Fruit fly (Drosophila melanogaster): ENCODE results near the gene zpg.
A peak's percentile ranks its signal among the peaks of the same experiment; 100 is the strongest.

Gene zpg

DNA sequence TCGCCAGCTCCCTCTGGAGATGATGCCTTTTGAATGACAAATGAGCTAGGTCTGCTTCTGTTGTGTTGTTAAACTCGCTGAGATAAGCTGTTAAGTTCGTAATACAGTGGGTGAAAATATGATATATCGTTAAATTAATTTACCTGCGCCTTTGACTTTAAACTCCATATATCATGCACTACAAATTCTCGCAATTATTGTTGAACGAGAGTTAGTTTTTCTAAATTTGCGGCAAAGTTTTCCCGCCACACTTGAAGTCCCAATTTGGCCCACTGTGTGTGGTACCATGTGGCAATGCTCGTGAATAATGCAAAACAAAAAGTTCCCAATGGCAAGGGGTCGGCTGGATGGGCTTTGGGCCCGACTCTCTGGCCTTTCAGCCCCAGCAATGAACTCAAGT is 29.1 kb downstream of the zpg start (continued):
- TF ChIP-seq CG12744 (GFP tag; optimal IDR thresholded peaks at IDR 0.05) (peak; percentile 3), Mad (GFP tag; optimal IDR thresholded peaks at IDR 0.05) (peak; percentile 34), dpn (GFP tag; optimal IDR thresholded peaks at IDR 0.05) (peak; percentile 59 to 61), CG32767 (GFP tag; IDR thresholded peaks at IDR 0.05) (peak; percentile 76), CG10959 (GFP tag; IDR thresholded peaks at IDR 0.05) (no peak), peb (GFP tag; IDR thresholded peaks at IDR 0.05) (no peak), hkb (optimal IDR thresholded peaks at IDR 0.05) (no peak), hkb (GFP tag; IDR thresholded peaks at IDR 0.05) (peak; percentile 72; the same call in 1 of the 2 replicates), CG2129 (GFP tag; IDR thresholded peaks at IDR 0.05; ENCODE audit: partially characterized antibody) (no peak), Dp (GFP tag; optimal IDR thresholded peaks at IDR 0.05) (no peak), wdn (GFP tag; IDR thresholded peaks at IDR 0.05) (0 out of 2 replicates have a peak, but pooled peaks have one; percentile 40), danr (GFP tag; IDR thresholded peaks at IDR 0.05) (no peak), h (optimal IDR thresholded peaks at IDR 0.05) (no peak), CG11504 (tag; optimal IDR thresholded peaks at IDR 0.05) (peak; percentile 82), PHDP (tag; optimal IDR thresholded peaks at IDR 0.05) (peak; percentile 65), Doc3 (GFP tag; IDR thresholded peaks at IDR 0.05; ENCODE audit: partially characterized antibody) (no peak), nerfin-1 (tag; optimal IDR thresholded peaks at IDR 0.05) (no peak), Elba2 (GFP tag; optimal IDR thresholded peaks at IDR 0.05) (no peak), CG17328 (GFP tag; IDR thresholded peaks at IDR 0.05) (peak; percentile 74), croc (GFP tag; conservative IDR thresholded peaks at IDR 0.05) (peak; percentile 41; the same call in 1 of the 3 replicates), zf30C (GFP tag; optimal IDR thresholded peaks at IDR 0.05) (no peak), slp2 (GFP tag; optimal IDR thresholded peaks at IDR 0.05) (peak; percentile 16), Dfd (GFP tag; optimal IDR thresholded peaks at IDR 0.05) (no peak), pb (GFP tag; optimal IDR thresholded peaks at IDR 0.05) (peak; percentile 62), CG1832 (GFP tag; optimal IDR thresholded peaks at IDR 0.05) (no peak), GATAe (GFP tag; conservative IDR thresholded peaks at IDR 0.05) (no peak), ems (GFP tag; optimal IDR thresholded peaks at IDR 0.05) (peak; percentile 47), trh (GFP tag; optimal IDR thresholded peaks at IDR 0.05) (no peak), Nf-YA (GFP tag; IDR thresholded peaks at IDR 0.05) (peak; percentile 66), CG6813 (GFP tag; optimal IDR thresholded peaks at IDR 0.05) (peak; percentile 54), odd (GFP tag; optimal IDR thresholded peaks at IDR 0.05) (no peak), CG1603 (tag; optimal IDR thresholded peaks at IDR 0.05) (no peak), CG9932 (GFP tag; IDR thresholded peaks at IDR 0.05) (peak; percentile 42; the same call in 1 of the 2 replicates), Eip74EF (GFP tag; optimal IDR thresholded peaks at IDR 0.05) (no peak), stc (GFP tag; IDR thresholded peaks at IDR 0.05) (peak; percentile 76), Med (GFP tag) (peak; percentile 93), Antp (GFP tag; optimal IDR thresholded peaks at IDR 0.05) (peak; percentile 22), trem (tag; optimal IDR thresholded peaks at IDR 0.05) (no peak), pan (optimal IDR thresholded peaks at IDR 0.05) (no peak), pan (GFP tag; optimal IDR thresholded peaks at IDR 0.05 in 1 of 2, IDR thresholded peaks at IDR 0.05 in 1 of 2) (peak in 1 of 2 experiments; percentile 88), caup (GFP tag; optimal IDR thresholded peaks at IDR 0.05; ENCODE audit: severe bottlenecking) (peak; percentile 56), CG9817 (tag; optimal IDR thresholded peaks at IDR 0.05) (peak; percentile 39), en (GFP tag; optimal IDR thresholded peaks at IDR 0.05) (no peak), CG30403 (GFP tag; optimal IDR thresholded peaks at IDR 0.05) (peak; percentile 39), Atf6 (GFP tag; IDR thresholded peaks at IDR 0.05) (no peak; the same call in 1 of the 2 replicates), inv (GFP tag; IDR thresholded peaks at IDR 0.05; ENCODE audit: partially characterized antibody) (no peak), CG13123 (GFP tag; optimal IDR thresholded peaks at IDR 0.05) (no peak), fd102C (GFP tag; optimal IDR thresholded peaks at IDR 0.05) (no peak), CG2889 (GFP tag; IDR thresholded peaks at IDR 0.05) (peak; percentile 53; the same call in 1 of the 3 replicates), nom (GFP tag; optimal IDR thresholded peaks at IDR 0.05) (no peak), CG9215 (GFP tag; IDR thresholded peaks at IDR 0.05) (peak; percentile 46), nmo (GFP tag; optimal IDR thresholded peaks at IDR 0.05) (peak; percentile 65)

Data from whole organism, embryonic.